Fruit fly (Drosophila melanogaster) whole organism, embryonic: ENCODE results near the gene Trm7-32.

Experiments
- Ada2b ChIP-seq: fragments of 200-800 bp; sonication (Bioruptor generic); IDR thresholded peaks from 2 replicates; pipeline ENCODE4 v1.3.6; 2022; ENCODE audit warnings: missing biosample characterization, missing genetic modification characterization
- Bdp1 ChIP-seq: fragments of 200-800 bp; sonication (Bioruptor generic); optimal IDR thresholded peaks from 3 replicates; lab custom pipeline; 2016; ENCODE audit warnings: missing biosample characterization, missing genetic modification characterization
- Bgb ChIP-seq: fragments of 200-800 bp; sonication (Bioruptor generic); IDR thresholded peaks from 2 replicates; pipeline ENCODE4 v1.3.6; 2022; ENCODE audit warnings: missing biosample characterization, missing genetic modification characterization; ENCODE audit not compliant: partially characterized antibody
- C15 ChIP-seq: fragments of 200-800 bp; sonication (Bioruptor generic); IDR thresholded peaks from 3 replicates; pipeline ENCODE4 v1.3.6; 2022; ENCODE audit warnings: missing biosample characterization, missing genetic modification characterization
- CG1024 ChIP-seq: fragments of 200-800 bp; sonication (Bioruptor generic); IDR thresholded peaks from 2 replicates; pipeline ENCODE4 v1.3.6; 2022; ENCODE audit warnings: missing biosample characterization, missing genetic modification characterization
- CG10462 ChIP-seq: fragments of 200-800 bp; sonication (Bioruptor generic); optimal IDR thresholded peaks from 2 replicates; lab custom pipeline; 2016; ENCODE audit warnings: missing biosample characterization, missing genetic modification characterization
- CG10543 ChIP-seq: fragments of 200-800 bp; sonication (Bioruptor generic); optimal IDR thresholded peaks from 3 replicates; lab custom pipeline; 2017; ENCODE audit warnings: missing biosample characterization, mild to moderate bottlenecking, missing genetic modification characterization, moderate library complexity
- CG12299 ChIP-seq: fragments of 200-800 bp; sonication (Bioruptor generic); optimal IDR thresholded peaks from 2 replicates; lab custom pipeline; 2018; ENCODE audit warnings: missing biosample characterization, mild to moderate bottlenecking, missing genetic modification characterization
- CG12769 ChIP-seq: fragments of 200-800 bp; sonication (Bioruptor generic); optimal IDR thresholded peaks from 2 replicates; lab custom pipeline; 2019; ENCODE audit warnings: missing biosample characterization, mild to moderate bottlenecking, missing genetic modification characterization, moderate library complexity
- CG13894 ChIP-seq: fragments of 200-800 bp; sonication (Bioruptor generic); optimal IDR thresholded peaks from 3 replicates; lab custom pipeline; 2018; ENCODE audit warnings: missing biosample characterization, mild to moderate bottlenecking, missing genetic modification characterization, moderate library complexity
- CG15479 ChIP-seq: fragments of 200-800 bp; sonication (Bioruptor generic); optimal IDR thresholded peaks from 3 replicates; lab custom pipeline; 2019; ENCODE audit warnings: missing biosample characterization, mild to moderate bottlenecking, missing genetic modification characterization, moderate library complexity
- CG16813 ChIP-seq: fragments of 200-800 bp; sonication (Bioruptor generic); IDR thresholded peaks from 3 replicates; pipeline ENCODE4 v1.3.6; 2022; ENCODE audit warnings: missing biosample characterization, missing genetic modification characterization; ENCODE audit not compliant: partially characterized antibody
- CG16863 ChIP-seq: fragments of 200-800 bp; sonication (Bioruptor generic); optimal IDR thresholded peaks from 3 replicates; lab custom pipeline; 2016; ENCODE audit warnings: missing biosample characterization, missing genetic modification characterization
- CG2889 ChIP-seq: fragments of 200-800 bp; sonication (Bioruptor generic); IDR thresholded peaks from 3 replicates; pipeline ENCODE4 v1.3.6; 2022; ENCODE audit warnings: missing biosample characterization, missing genetic modification characterization
- CG32532 ChIP-seq: fragments of 200-800 bp; sonication (Bioruptor generic); IDR thresholded peaks from 2 replicates; pipeline ENCODE4 v1.3.6; 2022; ENCODE audit warnings: missing biosample characterization, missing genetic modification characterization
- CG3281 ChIP-seq: fragments of 200-800 bp; sonication (Bioruptor generic); optimal IDR thresholded peaks from 3 replicates; lab custom pipeline; 2017; ENCODE audit warnings: missing biosample characterization, mild to moderate bottlenecking, missing genetic modification characterization
- CG33557 ChIP-seq: fragments of 200-800 bp; sonication (Bioruptor generic); optimal IDR thresholded peaks from 2 replicates; lab custom pipeline; 2019; ENCODE audit warnings: missing biosample characterization, mild to moderate bottlenecking, missing genetic modification characterization, moderate library complexity
- CG3407 ChIP-seq: fragments of 200-800 bp; sonication (Bioruptor generic); optimal IDR thresholded peaks from 2 replicates; lab custom pipeline; 2018; ENCODE audit warnings: missing biosample characterization, mild to moderate bottlenecking, missing genetic modification characterization
- CG4730 ChIP-seq: fragments of 200-800 bp; sonication (Bioruptor generic); IDR thresholded peaks from 2 replicates; pipeline ENCODE4 v1.3.6; 2022; ENCODE audit warnings: missing biosample characterization, missing genetic modification characterization
- CG8924 ChIP-seq: fragments of 200-800 bp; optimal IDR thresholded peaks from 3 replicates; lab custom pipeline; 2019; ENCODE audit warnings: missing biosample characterization, mild to moderate bottlenecking, missing genetic modification characterization, moderate library complexity
- CG9727 ChIP-seq: fragments of 200-800 bp; sonication (Bioruptor generic); optimal IDR thresholded peaks from 3 replicates; lab custom pipeline; 2017; ENCODE audit warnings: missing biosample characterization, mild to moderate bottlenecking, missing genetic modification characterization
- ERR ChIP-seq: fragments of 200-800 bp; sonication (Bioruptor generic); optimal IDR thresholded peaks from 2 replicates; lab custom pipeline; 2016; ENCODE audit warnings: missing biosample characterization, missing genetic modification characterization
- HHEX ChIP-seq: fragments of 200-800 bp; sonication (Bioruptor generic); optimal IDR thresholded peaks from 3 replicates; lab custom pipeline; 2017; ENCODE audit warnings: missing biosample characterization, mild to moderate bottlenecking, missing genetic modification characterization, missing genetic modification reagents
- HmgD ChIP-seq: fragments of 200-800 bp; sonication (Bioruptor generic); optimal IDR thresholded peaks from 3 replicates; lab custom pipeline; 2016; ENCODE audit warnings: missing biosample characterization, missing genetic modification characterization
- Hr3 ChIP-seq: fragments of 200-800 bp; sonication (Bioruptor generic); optimal IDR thresholded peaks from 3 replicates; lab custom pipeline; 2016; ENCODE audit warnings: missing biosample characterization, missing genetic modification characterization
- MTF-1 ChIP-seq: fragments of 200-800 bp; sonication (Bioruptor generic); optimal IDR thresholded peaks from 2 replicates; lab custom pipeline; 2018; ENCODE audit warnings: missing biosample characterization, mild to moderate bottlenecking, missing genetic modification characterization, borderline replicate concordance
- NC2β ChIP-seq: fragments of 200-800 bp; sonication (Bioruptor generic); optimal IDR thresholded peaks from 2 replicates; lab custom pipeline; 2016; ENCODE audit warnings: missing biosample characterization, missing genetic modification characterization
- Pdp1 ChIP-seq, 2 experiments: fragments of 200-800 bp; sonication (Bioruptor generic); optimal IDR thresholded peaks; 3 replicates each; lab custom pipeline; 2016; ENCODE audit warnings: missing biosample characterization in 2 of 2, missing genetic modification characterization in 2 of 2, mild to moderate bottlenecking in 1 of 2, moderate library complexity in 1 of 2
- Ptx1 ChIP-seq: fragments of 200-800 bp; sonication (Bioruptor generic); IDR thresholded peaks from 2 replicates; pipeline ENCODE4 v1.3.6; 2022; ENCODE audit warnings: missing biosample characterization, missing genetic modification characterization
- Scr ChIP-seq: fragments of 200-800 bp; sonication (Bioruptor generic); IDR thresholded peaks from 2 replicates; pipeline ENCODE4 v1.3.6; 2022; ENCODE audit warnings: missing biosample characterization, missing genetic modification characterization; ENCODE audit not compliant: partially characterized antibody
- Spps ChIP-seq: fragments of 200-800 bp; sonication (Bioruptor generic); optimal IDR thresholded peaks from 2 replicates; lab custom pipeline; 2018; ENCODE audit warnings: missing biosample characterization, mild to moderate bottlenecking, missing genetic modification characterization
- Ssrp ChIP-seq: fragments of 200-800 bp; sonication (Bioruptor generic); optimal IDR thresholded peaks from 2 replicates; lab custom pipeline; 2018; ENCODE audit warnings: missing biosample characterization, mild to moderate bottlenecking, missing genetic modification characterization, moderate library complexity
- YL-1 ChIP-seq: fragments of 200-800 bp; sonication (Bioruptor generic); optimal IDR thresholded peaks from 3 replicates; lab custom pipeline; 2017; ENCODE audit warnings: missing biosample characterization, mild to moderate bottlenecking, missing genetic modification characterization
- al ChIP-seq: fragments of 200-800 bp; sonication (Bioruptor generic); IDR thresholded peaks from 2 replicates; pipeline ENCODE4 v1.3.6; 2022; ENCODE audit warnings: missing biosample characterization, missing genetic modification characterization
- ash1 ChIP-seq: fragments of 200-800 bp; sonication (Bioruptor generic); optimal IDR thresholded peaks from 2 replicates; lab custom pipeline; 2018; ENCODE audit warnings: missing biosample characterization, mild to moderate bottlenecking, missing genetic modification characterization
- caup ChIP-seq: fragments of 200-800 bp; sonication (Bioruptor generic); optimal IDR thresholded peaks from 3 replicates; lab custom pipeline; 2017; ENCODE audit warnings: missing biosample characterization, mild to moderate bottlenecking, missing genetic modification characterization, moderate library complexity; ENCODE audit not compliant: severe bottlenecking
- dpn ChIP-seq, 2 experiments: fragments of 200-800 bp; sonication (Bioruptor generic); optimal IDR thresholded peaks; 3 replicates each; lab custom pipeline; 2016; ENCODE audit warnings: missing biosample characterization in 2 of 2, missing genetic modification characterization in 2 of 2
- exex ChIP-seq: fragments of 200-800 bp; sonication (Bioruptor generic); optimal IDR thresholded peaks from 4 replicates; lab custom pipeline; 2018; ENCODE audit warnings: missing biosample characterization, mild to moderate bottlenecking, missing genetic modification characterization, moderate library complexity
- gem ChIP-seq: fragments of 200-800 bp; sonication (Bioruptor generic); optimal IDR thresholded peaks from 2 replicates; lab custom pipeline; 2019; ENCODE audit warnings: missing biosample characterization, mild to moderate bottlenecking, missing genetic modification characterization, moderate library complexity
- gfzf ChIP-seq: fragments of 200-800 bp; sonication (Bioruptor generic); optimal IDR thresholded peaks from 2 replicates; lab custom pipeline; 2016; ENCODE audit warnings: missing biosample characterization, mild to moderate bottlenecking, missing genetic modification characterization, moderate library complexity
- gsb ChIP-seq: fragments of 200-800 bp; sonication (Bioruptor generic); IDR thresholded peaks from 2 replicates; pipeline ENCODE4 v1.3.6; 2022; ENCODE audit warnings: missing biosample characterization, missing genetic modification characterization
- lbe ChIP-seq: fragments of 200-800 bp; sonication (Bioruptor generic); optimal IDR thresholded peaks from 2 replicates; lab custom pipeline; 2016; ENCODE audit warnings: missing biosample characterization, mild to moderate bottlenecking, missing genetic modification characterization
- lmd ChIP-seq: fragments of 200-800 bp; sonication (Bioruptor generic); IDR thresholded peaks from 2 replicates; pipeline ENCODE4 v1.3.6; 2022; ENCODE audit warnings: missing biosample characterization, missing genetic modification characterization
- peb ChIP-seq: fragments of 200-800 bp; sonication (Bioruptor generic); IDR thresholded peaks from 2 replicates; pipeline ENCODE4 v1.3.6; 2022; ENCODE audit warnings: missing biosample characterization, missing genetic modification characterization
- phol ChIP-seq: fragments of 200-800 bp; sonication (Bioruptor generic); optimal IDR thresholded peaks from 3 replicates; lab custom pipeline; 2018; ENCODE audit warnings: missing biosample characterization, mild to moderate bottlenecking, missing genetic modification characterization, moderate library complexity
- prd ChIP-seq, 3 experiments: fragments of >200 bp in 2 of 3; fragments of 200-800 bp in 1 of 3; sonication (Bioruptor generic) in 1 of 3; optimal IDR thresholded peaks in 2 of 3; IDR thresholded peaks in 1 of 3; 2 replicates in 2 of 3; 3 replicates in 1 of 3; pipeline versions ENCODE4 v1.3.6 to Lab custom; 2017 to 2022; ENCODE audit warnings: missing biosample characterization in 1 of 3, missing genetic modification characterization in 1 of 3
- pum ChIP-seq: fragments of 200-800 bp; sonication (Bioruptor generic); optimal IDR thresholded peaks from 2 replicates; lab custom pipeline; 2016; ENCODE audit warnings: missing biosample characterization, missing genetic modification characterization
- tna ChIP-seq: fragments of 200-800 bp; sonication (Bioruptor generic); IDR thresholded peaks from 2 replicates; pipeline ENCODE4 v1.3.6; 2022; ENCODE audit warnings: missing biosample characterization, missing genetic modification characterization; ENCODE audit not compliant: partially characterized antibody
- zf30C ChIP-seq: fragments of 200-800 bp; sonication (Bioruptor generic); optimal IDR thresholded peaks from 3 replicates; lab custom pipeline; 2018; ENCODE audit warnings: missing biosample characterization, mild to moderate bottlenecking, missing genetic modification characterization
- zfh1 ChIP-seq: fragments of 200-800 bp; sonication (Bioruptor generic); IDR thresholded peaks from 3 replicates; pipeline ENCODE4 v1.3.6; 2022; ENCODE audit warnings: missing biosample characterization, missing genetic modification characterization

Gene Trm7-32

dm6 chr3R:17060244-17060664 is 19.8 kb downstream of the Trm7-32 start (continued):
- TF ChIP-seq CG2889 (no peak), Pdp1 (GFP tag; optimal IDR thresholded peaks at IDR 0.05; lab: Kevin White, UChicago) (peak; percentile 7 to 9), ash1 (GFP tag; lab: Kevin White, UChicago) (no peak), lmd (GFP tag; lab: Robert Waterston, UW) (peak; percentile 43), gsb (GFP tag; lab: Robert Waterston, UW) (no peak), CG15479 (no peak), CG1024 (GFP tag; lab: Robert Waterston, UW) (no peak), CG12769 (tag; lab: Kevin White, UChicago) (no peak), CG9727 (GFP tag; lab: Kevin White, UChicago) (peak; percentile 51), exex (no peak), gfzf (no peak), Bgb (GFP tag; lab: Robert Waterston, UW) (no peak), Hr3 (GFP tag; lab: Kevin White, UChicago) (peak; percentile 41), CG10543 (GFP tag; lab: Kevin White, UChicago) (no peak), Spps (tag; lab: Kevin White, UChicago) (peak; percentile 1), CG12299 (tag; lab: Kevin White, UChicago) (no peak), CG16813 (no peak), prd (optimal IDR thresholded peaks at IDR 0.05; lab: Kevin White, UChicago) (no peak), prd (GFP tag; IDR thresholded peaks at IDR 0.05; lab: Robert Waterston, UW) (0 out of 3 replicates have a peak, but pooled peaks have one; percentile 32), Ada2b (0 out of 2 replicates have a peak, but pooled peaks have one; percentile 9), CG3281 (peak; percentile 55), phol (tag; lab: Kevin White, UChicago) (peak; percentile 66), Scr (GFP tag; lab: Robert Waterston, UW) (no peak), al (GFP tag; lab: Robert Waterston, UW) (no peak), CG16863 (peak; percentile 44), HHEX (peak; percentile 8), Ptx1 (GFP tag; lab: Robert Waterston, UW) (no peak), CG8924 (tag; lab: Kevin White, UChicago) (peak; percentile 44), CG4730 (GFP tag; lab: Robert Waterston, UW) (no peak), tna (GFP tag; lab: Robert Waterston, UW) (no peak), CG32532 (GFP tag; lab: Robert Waterston, UW) (no peak), YL-1 (GFP tag; lab: Kevin White, UChicago) (no peak), zfh1 (GFP tag; lab: Robert Waterston, UW) (peak; percentile 42; the same call in 1 of the 3 replicates), MTF-1 (GFP tag; lab: Kevin White, UChicago) (no peak), CG33557 (peak; percentile 20), Ssrp (tag; lab: Kevin White, UChicago) (peak; percentile 66), CG10462 (GFP tag; lab: Kevin White, UChicago) (peak; percentile 17), dpn (GFP tag; optimal IDR thresholded peaks at IDR 0.05; lab: Kevin White, UChicago) (peak; percentile 13 to 49), gem (tag; lab: Kevin White, UChicago) (peak; percentile 72), caup (GFP tag; lab: Kevin White, UChicago) (no peak), lbe (GFP tag; lab: Kevin White, UChicago) (no peak), pum (peak; percentile 33), CG3407 (peak; percentile 37), NC2β (GFP tag; lab: Kevin White, UChicago) (no peak), ERR (GFP tag; lab: Kevin White, UChicago) (no peak), C15 (no peak), peb (GFP tag; lab: Robert Waterston, UW) (no peak), Bdp1 (GFP tag; lab: Kevin White, UChicago) (no peak), CG13894 (tag; lab: Kevin White, UChicago) (no peak), HmgD (GFP tag; lab: Kevin White, UChicago) (no peak), zf30C (GFP tag; lab: Kevin White, UChicago) (no peak)
